Fruit fly (Drosophila melanogaster) whole organism, adult: ENCODE results near the gene Pfas.

Experiments
- CG11617 ChIP-seq: fragments of 200-800 bp; sonication (Bioruptor generic); optimal IDR thresholded peaks from 2 replicates; lab custom pipeline; 2017; ENCODE audit warnings: mild to moderate bottlenecking, missing biosample characterization, missing genetic modification reagents, missing genetic modification characterization
- CG1620 ChIP-seq: fragments of 200-800 bp; sonication (Bioruptor generic); optimal IDR thresholded peaks from 2 replicates; lab custom pipeline; 2016; ENCODE audit warnings: missing biosample characterization, missing genetic modification characterization
- CG7101 ChIP-seq: fragments of 200-800 bp; sonication (Bioruptor generic); optimal IDR thresholded peaks from 2 replicates; lab custom pipeline; 2018; ENCODE audit warnings: missing biosample characterization, mild to moderate bottlenecking, missing genetic modification characterization, moderate library complexity
- Hr96 ChIP-seq: fragments of 200-800 bp; sonication (Bioruptor generic); optimal IDR thresholded peaks from 2 replicates; lab custom pipeline; 2016; ENCODE audit warnings: missing biosample characterization, missing genetic modification characterization
- cnc ChIP-seq, 2 experiments: fragments of >200 bp; optimal IDR thresholded peaks; 2 replicates each; lab custom pipeline; 2017
- kay ChIP-seq: fragments of 200-800 bp; sonication (Bioruptor generic); peaks from one replicate; lab custom pipeline; 2016; ENCODE audit warnings: missing biosample characterization, missing genetic modification characterization, borderline replicate concordance
- ovo ChIP-seq: fragments of 200-800 bp; sonication (Bioruptor generic); optimal IDR thresholded peaks from 2 replicates; lab custom pipeline; 2016; ENCODE audit warnings: missing biosample characterization, missing genetic modification characterization
- tj ChIP-seq: fragments of 200-800 bp; sonication (Bioruptor generic); optimal IDR thresholded peaks from 3 replicates; lab custom pipeline; 2017; ENCODE audit warnings: missing biosample characterization, mild to moderate bottlenecking, missing genetic modification characterization, moderate library complexity
- toe ChIP-seq: fragments of 200-800 bp; sonication (Bioruptor generic); optimal IDR thresholded peaks from 2 replicates; lab custom pipeline; 2016; ENCODE audit warnings: missing biosample characterization, missing genetic modification characterization

DNA sequence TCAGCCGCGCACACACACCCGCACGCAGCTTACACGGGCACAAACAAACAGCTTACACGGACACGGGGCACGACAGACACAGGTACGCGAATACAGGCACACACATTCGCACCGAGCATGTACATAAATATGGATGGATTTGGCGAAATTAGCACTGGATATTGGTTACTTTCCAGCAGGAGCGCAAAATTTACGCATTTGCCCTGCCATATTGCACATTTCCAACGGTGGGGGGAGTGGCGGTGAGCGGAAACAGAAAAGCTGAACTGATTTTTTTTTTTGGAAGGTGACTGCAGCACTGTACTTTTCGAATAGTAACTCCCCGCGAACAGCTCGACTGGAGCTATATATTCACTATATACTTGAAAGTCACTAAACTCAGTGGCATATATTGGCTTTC lies 47.5 kb downstream of the Pfas start:
- TF ChIP-seq ovo (GFP tag; lab: Kevin White, UChicago), result no peak
- TF ChIP-seq CG7101 (tag; lab: Kevin White, UChicago), result no peak
- TF ChIP-seq cnc (optimal IDR thresholded peaks at IDR 0.05; lab: Kevin White, UChicago), result no peak
- no peak for TF ChIP-seq toe (GFP tag; lab: Kevin White, UChicago)
- TF ChIP-seq kay (GFP tag; lab: Kevin White, UChicago), result no peak
- no peak for TF ChIP-seq tj (GFP tag; lab: Kevin White, UChicago)
- no peak for TF ChIP-seq Hr96 (GFP tag; lab: Kevin White, UChicago)
- TF ChIP-seq CG1620 (GFP tag; lab: Kevin White, UChicago), result no peak
- no peak for TF ChIP-seq CG11617 (GFP tag; lab: Kevin White, UChicago)
